Fruit fly (Drosophila melanogaster) whole organism, wandering third instar larva: ENCODE results near the gene Egfrap.

Experiments used
- CG32264 ChIP-seq: fragments of 200-800 bp; sonication (Bioruptor generic); optimal IDR thresholded peaks from 2 replicates; lab custom pipeline; 2016; ENCODE audit warnings: missing biosample characterization, missing genetic modification characterization
- CG9705 ChIP-seq: fragments of 200-800 bp; sonication (Bioruptor generic); optimal IDR thresholded peaks from 2 replicates; lab custom pipeline; 2018; ENCODE audit warnings: missing biosample characterization, mild to moderate bottlenecking, missing genetic modification characterization
- Dfd ChIP-seq: fragments of >200 bp; optimal IDR thresholded peaks from 2 replicates; lab custom pipeline; 2017; ENCODE audit warnings: missing biosample characterization, missing genetic modification characterization
- GATAd ChIP-seq: sonication (Bioruptor generic); optimal IDR thresholded peaks from 2 replicates; lab custom pipeline; 2016; ENCODE audit warnings: missing biosample characterization, missing genetic modification characterization
- HLH106 ChIP-seq: fragments of 200-800 bp; optimal IDR thresholded peaks from 3 replicates; lab custom pipeline; 2019; ENCODE audit warnings: missing biosample characterization, mild to moderate bottlenecking, missing genetic modification characterization, moderate library complexity
- Hr78 ChIP-seq: fragments of >200 bp; optimal IDR thresholded peaks from 2 replicates; lab custom pipeline; 2017; ENCODE audit warnings: missing biosample characterization, missing genetic modification characterization
- Hr83 ChIP-seq: fragments of 200-300 bp; sonication (Bioruptor generic); optimal IDR thresholded peaks from 2 replicates; lab custom pipeline; 2016; ENCODE audit warnings: missing biosample characterization, mild to moderate bottlenecking, missing genetic modification characterization, moderate library complexity; ENCODE audit not compliant: poor library complexity, severe bottlenecking
- Jra ChIP-seq: sonication (Bioruptor generic); optimal IDR thresholded peaks from 2 replicates; lab custom pipeline; 2016; ENCODE audit warnings: missing biosample characterization, missing genetic modification characterization
- Mio ChIP-seq: sonication (Bioruptor generic); optimal IDR thresholded peaks from 2 replicates; lab custom pipeline; 2016; ENCODE audit warnings: missing biosample characterization, missing genetic modification characterization
- Myc ChIP-seq: fragments of >200 bp; optimal IDR thresholded peaks from 2 replicates; lab custom pipeline; 2017
- N ChIP-seq: fragments of >200 bp; optimal IDR thresholded peaks from 2 replicates; lab custom pipeline; 2018; ENCODE audit warnings: missing biosample characterization, missing external identifiers, missing genetic modification characterization
- OdsH ChIP-seq: fragments of 200-800 bp; sonication (Bioruptor generic); optimal IDR thresholded peaks from 2 replicates; lab custom pipeline; 2016; ENCODE audit warnings: missing biosample characterization, mild to moderate bottlenecking, missing genetic modification characterization
- Rel ChIP-seq, 2 experiments: fragments of 200-800 bp; sonication (Bioruptor generic) in 1 of 2; optimal IDR thresholded peaks; 2 replicates in 1 of 2; 3 replicates in 1 of 2; lab custom pipeline; 2016 to 2019; ENCODE audit warnings: mild to moderate bottlenecking in 2 of 2, missing biosample characterization in 2 of 2, missing genetic modification characterization in 2 of 2, moderate library complexity in 1 of 2
- Sp1 ChIP-seq: fragments of 200-800 bp; sonication (Bioruptor generic); optimal IDR thresholded peaks from 3 replicates; lab custom pipeline; 2019; ENCODE audit warnings: missing biosample characterization, mild to moderate bottlenecking, missing genetic modification characterization, moderate library complexity
- br ChIP-seq: fragments of 200-800 bp; sonication (Bioruptor generic); optimal IDR thresholded peaks from 2 replicates; lab custom pipeline; 2016; ENCODE audit warnings: missing biosample characterization, missing genetic modification characterization
- brk ChIP-seq: fragments of 200-800 bp; sonication (Bioruptor generic); optimal IDR thresholded peaks from 2 replicates; lab custom pipeline; 2016; ENCODE audit warnings: missing biosample characterization, mild to moderate bottlenecking, missing genetic modification characterization
- dmrt93B ChIP-seq: fragments of 200-800 bp; sonication (Bioruptor generic); optimal IDR thresholded peaks from 2 replicates; lab custom pipeline; 2018; ENCODE audit warnings: missing biosample characterization, mild to moderate bottlenecking, missing genetic modification characterization
- ey ChIP-seq: fragments of 200-800 bp; sonication (Bioruptor generic); optimal IDR thresholded peaks from 2 replicates; lab custom pipeline; 2016; ENCODE audit warnings: missing biosample characterization, missing genetic modification characterization
- foxo ChIP-seq, 2 experiments: fragments of 200-800 bp; sonication (Bioruptor generic); optimal IDR thresholded peaks; 2 replicates in 1 of 2; 3 replicates in 1 of 2; lab custom pipeline; 2016 to 2017; ENCODE audit warnings: missing biosample characterization in 2 of 2, missing genetic modification characterization in 2 of 2
- fru ChIP-seq: fragments of 200-800 bp; sonication (Bioruptor generic); optimal IDR thresholded peaks from 3 replicates; lab custom pipeline; 2016; ENCODE audit warnings: missing biosample characterization, mild to moderate bottlenecking, missing genetic modification characterization
- h ChIP-seq: fragments of 200-800 bp; sonication (Bioruptor generic); optimal IDR thresholded peaks from 3 replicates; lab custom pipeline; 2016; ENCODE audit warnings: missing biosample characterization, mild to moderate bottlenecking, missing genetic modification characterization
- jim ChIP-seq: fragments of 175-275, 200-325 bp; sonication (Bioruptor generic); optimal IDR thresholded peaks from 2 replicates; lab custom pipeline; 2016; ENCODE audit warnings: missing biosample characterization, mild to moderate bottlenecking, missing genetic modification characterization
- lola ChIP-seq: fragments of >200 bp; optimal IDR thresholded peaks from 2 replicates; lab custom pipeline; 2017; ENCODE audit warnings: missing biosample characterization, missing genetic modification characterization
- pan ChIP-seq: fragments of >200 bp; optimal IDR thresholded peaks from 2 replicates; lab custom pipeline; 2017
- rgr ChIP-seq: fragments of 200-800 bp; sonication (Bioruptor generic); optimal IDR thresholded peaks from 3 replicates; lab custom pipeline; 2016; ENCODE audit warnings: missing biosample characterization, mild to moderate bottlenecking, missing genetic modification characterization
- sage ChIP-seq: fragments of 200-800 bp; sonication (Bioruptor generic); optimal IDR thresholded peaks from 2 replicates; lab custom pipeline; 2016; ENCODE audit warnings: missing biosample characterization, mild to moderate bottlenecking, missing genetic modification characterization
- sv ChIP-seq: fragments of 200-800 bp; sonication (Bioruptor generic); optimal IDR thresholded peaks from 3 replicates; lab custom pipeline; 2016; ENCODE audit warnings: missing biosample characterization, missing genetic modification characterization
- tai ChIP-seq: sonication (Bioruptor generic); optimal IDR thresholded peaks from 2 replicates; lab custom pipeline; 2016; ENCODE audit warnings: missing biosample characterization, missing genetic modification characterization
- usp ChIP-seq: fragments of >200 bp; optimal IDR thresholded peaks from 2 replicates; lab custom pipeline; 2017; ENCODE audit warnings: missing biosample characterization, missing genetic modification characterization
- woc ChIP-seq: sonication (Bioruptor generic); optimal IDR thresholded peaks from 2 replicates; lab custom pipeline; 2016; ENCODE audit warnings: missing biosample characterization, mild to moderate bottlenecking, missing genetic modification characterization

The Egfrap gene

dm6 chr3L:5974575-5975421, 24.3 kb upstream of the Egfrap start:
- TF ChIP-seq pan (lab: Kevin White, UChicago) (no peak), foxo (GFP tag; optimal IDR thresholded peaks at IDR 0.05; lab: Kevin White, UChicago) (no peak), rgr (GFP tag; lab: Kevin White, UChicago) (no peak), sage (no peak), sv (GFP tag; lab: Kevin White, UChicago) (peak; percentile 12), lola (GFP tag; lab: Kevin White, UChicago) (no peak), brk (GFP tag; lab: Kevin White, UChicago) (no peak)

dm6 chr3L:5971440-5971839, 21.0 kb upstream of the Egfrap start:
- TF ChIP-seq ey (no peak), h (GFP tag; lab: Kevin White, UChicago) (no peak), br (GFP tag; lab: Kevin White, UChicago) (no peak), rgr (GFP tag; lab: Kevin White, UChicago) (no peak), Hr78 (no peak), fru (no peak), N (no peak), OdsH (GFP tag; lab: Kevin White, UChicago) (no peak), Dfd (GFP tag; lab: Kevin White, UChicago) (no peak), Rel (GFP tag; optimal IDR thresholded peaks at IDR 0.05; lab: Kevin White, UChicago) (no peak), Rel (tag; optimal IDR thresholded peaks at IDR 0.05; lab: Kevin White, UChicago) (no peak), Sp1 (GFP tag; lab: Kevin White, UChicago) (no peak), Mio (GFP tag; lab: Kevin White, UChicago) (no peak), woc (no peak), HLH106 (tag; lab: Kevin White, UChicago) (no peak), dmrt93B (GFP tag; lab: Kevin White, UChicago) (no peak), pan (lab: Kevin White, UChicago) (no peak), Hr83 (GFP tag; lab: Kevin White, UChicago) (no peak)
- TF ChIP-seq, all 38 proteins: peak for 0

- TF ChIP-seq CG9705 (GFP tag; lab: Kevin White, UChicago) (no peak), foxo (GFP tag; optimal IDR thresholded peaks at IDR 0.05; lab: Kevin White, UChicago) (no peak), woc (no peak), Hr83 (GFP tag; lab: Kevin White, UChicago) (no peak), Rel (GFP tag; optimal IDR thresholded peaks at IDR 0.05; lab: Kevin White, UChicago) (no peak), Rel (tag; optimal IDR thresholded peaks at IDR 0.05; lab: Kevin White, UChicago) (no peak), brk (GFP tag; lab: Kevin White, UChicago) (no peak), lola (GFP tag; lab: Kevin White, UChicago) (no peak), sv (GFP tag; lab: Kevin White, UChicago) (no peak), Sp1 (GFP tag; lab: Kevin White, UChicago) (no peak), usp (GFP tag; lab: Kevin White, UChicago) (no peak), Dfd (GFP tag; lab: Kevin White, UChicago) (no peak), Mio (GFP tag; lab: Kevin White, UChicago) (no peak), GATAd (GFP tag; lab: Kevin White, UChicago) (no peak)
Observed at dm6 chr3L:5970169-5970568, 19.7 kb upstream of the Egfrap start.

- TF ChIP-seq usp (GFP tag; lab: Kevin White, UChicago), result no peak
- no peak for TF ChIP-seq jim (GFP tag; lab: Kevin White, UChicago)
- TF ChIP-seq Jra (GFP tag; lab: Kevin White, UChicago), result no peak
Observed at dm6 chr3L:5969122-5969521, 18.7 kb upstream of the Egfrap start.

- TF ChIP-seq Myc (lab: Kevin White, UChicago) (no peak), Mio (GFP tag; lab: Kevin White, UChicago) (no peak), Sp1 (GFP tag; lab: Kevin White, UChicago) (no peak), jim (GFP tag; lab: Kevin White, UChicago) (no peak), dmrt93B (GFP tag; lab: Kevin White, UChicago) (no peak), pan (lab: Kevin White, UChicago) (no peak), GATAd (GFP tag; lab: Kevin White, UChicago) (no peak), N (no peak), h (GFP tag; lab: Kevin White, UChicago) (no peak), Hr83 (GFP tag; lab: Kevin White, UChicago) (no peak), brk (GFP tag; lab: Kevin White, UChicago) (no peak), ey (no peak), CG9705 (GFP tag; lab: Kevin White, UChicago) (no peak), CG32264 (GFP tag; lab: Kevin White, UChicago) (no peak), tai (no peak), HLH106 (tag; lab: Kevin White, UChicago) (no peak), Rel (GFP tag; optimal IDR thresholded peaks at IDR 0.05; lab: Kevin White, UChicago) (no peak), Rel (tag; optimal IDR thresholded peaks at IDR 0.05; lab: Kevin White, UChicago) (no peak), sage (no peak), sv (GFP tag; lab: Kevin White, UChicago) (no peak)
- TF ChIP-seq, all 38 proteins: peak for 0
Observed at dm6 chr3L:5968695-5969094, 18.2 kb upstream of the Egfrap start.
